Worm (Caenorhabditis elegans) whole organism, L4 larva: ENCODE measurements around the gene twk-22.
A peak's percentile ranks its signal among the peaks of the same experiment; 100 is the strongest.

Experiments
- D1046.2 ChIP-seq: fragments of 200-800 bp; sonication (Bioruptor generic); IDR thresholded peaks from 2 replicates; pipeline ENCODE4 v1.3.6; 2022; ENCODE audit warnings: missing genetic modification characterization, missing compliant biosample characterization
- F10B5.3 ChIP-seq: sonication (generic microtip); optimal IDR thresholded peaks from 2 replicates; lab custom pipeline; 2016; ENCODE audit warnings: mild to moderate bottlenecking, missing genetic modification characterization, missing compliant biosample characterization
- F26F4.8 ChIP-seq: fragments of 200-800 bp; sonication (Bioruptor generic); conservative IDR thresholded peaks from 2 replicates; pipeline ENCODE4 v1.3.6; 2022; ENCODE audit warnings: missing genetic modification characterization, missing compliant biosample characterization
- F37D6.2 ChIP-seq: sonication (generic microtip); optimal IDR thresholded peaks from 2 replicates; lab custom pipeline; 2016; ENCODE audit warnings: mild to moderate bottlenecking, missing genetic modification characterization, missing compliant biosample characterization
- F44E2.7 ChIP-seq: fragments of 200-800 bp; sonication (Bioruptor generic); IDR thresholded peaks from 2 replicates; pipeline ENCODE4 v2.1.2; 2022; ENCODE audit warnings: missing genetic modification characterization, missing compliant biosample characterization
- T20F7.1 ChIP-seq: fragments of 200-800 bp; sonication (Bioruptor generic); optimal IDR thresholded peaks from 2 replicates; lab custom pipeline; 2018; ENCODE audit warnings: mild to moderate bottlenecking, missing genetic modification characterization, missing compliant biosample characterization
- T26A8.4 ChIP-seq: fragments of 200-800 bp; sonication (Bioruptor generic); IDR thresholded peaks from 2 replicates; pipeline ENCODE4 v1.3.6; 2022; ENCODE audit warnings: missing genetic modification characterization, missing compliant biosample characterization
- Y48G9A.11 ChIP-seq: fragments of 200-800 bp; sonication (Bioruptor generic); IDR thresholded peaks from 2 replicates; pipeline ENCODE4 v1.3.6; 2022; ENCODE audit warnings: missing genetic modification reagents, missing genetic modification characterization, missing compliant biosample characterization
- Y75B8A.6 ChIP-seq: fragments of 200-800 bp; sonication (Bioruptor generic); IDR thresholded peaks from 2 replicates; pipeline ENCODE4 v1.3.6; 2022; ENCODE audit warnings: missing genetic modification reagents, missing genetic modification characterization, missing compliant biosample characterization
- aly-2 ChIP-seq: sonication (generic microtip); optimal IDR thresholded peaks from 2 replicates; lab custom pipeline; 2018; ENCODE audit warnings: missing biosample characterization, missing genetic modification characterization
- attf-4 ChIP-seq: sonication (generic microtip); optimal IDR thresholded peaks from 3 replicates; lab custom pipeline; 2017; ENCODE audit warnings: missing biosample characterization, missing genetic modification characterization
- ceh-28 ChIP-seq: fragments of 150-350 bp; optimal IDR thresholded peaks from 2 replicates; lab custom pipeline; 2014; ENCODE audit warnings: missing biosample characterization, missing genetic modification reagents, missing genetic modification characterization
- ctbp-1 ChIP-seq: fragments of 200-800 bp; sonication (Bioruptor generic); IDR thresholded peaks from 2 replicates; pipeline ENCODE4 v1.3.6; 2022; ENCODE audit warnings: missing genetic modification reagents, missing genetic modification characterization, missing compliant biosample characterization
- daf-19 ChIP-seq: fragments of 200-800 bp; sonication (Bioruptor generic); conservative IDR thresholded peaks from 2 replicates; pipeline ENCODE4 v1.3.6; 2022; ENCODE audit warnings: missing genetic modification characterization, missing compliant biosample characterization
- dmd-6 ChIP-seq: fragments of 200-800 bp; sonication (Bioruptor generic); IDR thresholded peaks from 2 replicates; pipeline ENCODE4 v1.3.6; 2022; ENCODE audit warnings: missing genetic modification reagents, missing genetic modification characterization, missing compliant biosample characterization
- dpl-1 ChIP-seq: fragments of 150-350 bp; optimal IDR thresholded peaks from 2 replicates; lab custom pipeline; 2014; ENCODE audit warnings: missing biosample characterization, missing genetic modification reagents, missing genetic modification characterization
- duxl-1 ChIP-seq: sonication (generic microtip); optimal IDR thresholded peaks from 2 replicates; lab custom pipeline; 2016; ENCODE audit warnings: mild to moderate bottlenecking, missing genetic modification characterization, moderate library complexity, missing compliant biosample characterization; ENCODE audit not compliant: poor library complexity
- dve-1 ChIP-seq: sonication (generic microtip); optimal IDR thresholded peaks from 2 replicates; lab custom pipeline; 2017; ENCODE audit warnings: antibody characterized with exemption, mild to moderate bottlenecking, missing genetic modification characterization, missing compliant biosample characterization; ENCODE audit not compliant: insufficient read depth
- egl-27 ChIP-seq: sonication (generic microtip); optimal IDR thresholded peaks from 3 replicates; lab custom pipeline; 2017; ENCODE audit warnings: missing biosample characterization, missing genetic modification reagents, missing genetic modification characterization
- fos-1 ChIP-seq: fragments of 150-350 bp; optimal IDR thresholded peaks from 2 replicates; lab custom pipeline; 2014; ENCODE audit warnings: missing biosample characterization, missing genetic modification characterization
- hif-1 ChIP-seq, 2 experiments: sonication (generic microtip); optimal IDR thresholded peaks; 2 replicates each; lab custom pipeline; 2016 to 2017; ENCODE audit warnings: missing compliant biosample characterization in 2 of 2, missing genetic modification characterization in 2 of 2, missing genetic modification reagents in 2 of 2, missing genotype in 2 of 2, mild to moderate bottlenecking in 1 of 2
- hlh-11 ChIP-seq: fragments of 200-800 bp; sonication (Bioruptor generic); optimal IDR thresholded peaks from 2 replicates; lab custom pipeline; 2018; ENCODE audit warnings: mild to moderate bottlenecking, missing genetic modification characterization, missing compliant biosample characterization
- hlh-30 ChIP-seq: sonication (generic microtip); optimal IDR thresholded peaks from 2 replicates; lab custom pipeline; 2017; ENCODE audit warnings: antibody characterized with exemption, mild to moderate bottlenecking, missing genetic modification characterization, missing compliant biosample characterization; ENCODE audit not compliant: insufficient read depth
- lin-13 ChIP-seq: fragments of 150-350 bp; optimal IDR thresholded peaks from 2 replicates; lab custom pipeline; 2014; ENCODE audit warnings: missing biosample characterization, missing genetic modification reagents, missing genetic modification characterization
- lin-38 ChIP-seq: fragments of 200-800 bp; sonication (Bioruptor generic); IDR thresholded peaks from 2 replicates; pipeline ENCODE4 v1.3.6; 2022; ENCODE audit warnings: missing genetic modification reagents, missing genetic modification characterization, missing compliant biosample characterization
- lir-3 ChIP-seq: sonication (generic microtip); optimal IDR thresholded peaks from 2 replicates; lab custom pipeline; 2016; ENCODE audit warnings: mild to moderate bottlenecking, missing genetic modification characterization, missing compliant biosample characterization
- mdl-1 ChIP-seq, 2 experiments: fragments of 150-350 bp in 1 of 2; sonication (generic microtip) in 1 of 2; optimal IDR thresholded peaks; 2 replicates each; lab custom pipeline; 2014 to 2017; ENCODE audit warnings: missing biosample characterization in 2 of 2, missing genetic modification characterization in 2 of 2
- mes-2 ChIP-seq: sonication (generic microtip); optimal IDR thresholded peaks from 2 replicates; lab custom pipeline; 2016; ENCODE audit warnings: missing genotype, mild to moderate bottlenecking, missing genetic modification characterization, missing compliant biosample characterization; ENCODE audit not compliant: poor library complexity, severe bottlenecking
- mxl-2 ChIP-seq: fragments of 200-800 bp; sonication (Bioruptor generic); conservative IDR thresholded peaks from 2 replicates; pipeline ENCODE4 v1.3.6; 2022; ENCODE audit warnings: missing genetic modification reagents, missing genetic modification characterization, missing compliant biosample characterization
- nhr-10 ChIP-seq: fragments of 150-350 bp; optimal IDR thresholded peaks from 2 replicates; lab custom pipeline; 2014; ENCODE audit warnings: missing biosample characterization, missing genetic modification characterization
- nhr-111 ChIP-seq: fragments of 200-800 bp; sonication (Bioruptor generic); optimal IDR thresholded peaks from 2 replicates; lab custom pipeline; 2018; ENCODE audit warnings: mild to moderate bottlenecking, missing genetic modification characterization, missing compliant biosample characterization
- nhr-237 ChIP-seq: sonication (generic microtip); optimal IDR thresholded peaks from 2 replicates; lab custom pipeline; 2017; ENCODE audit warnings: missing biosample characterization, missing genetic modification characterization
- nhr-28 ChIP-seq: fragments of 150-350 bp; optimal IDR thresholded peaks from 2 replicates; lab custom pipeline; 2014; ENCODE audit warnings: missing biosample characterization, missing genetic modification characterization
- nhr-42 ChIP-seq: fragments of 200-800 bp; sonication (Bioruptor generic); IDR thresholded peaks from 2 replicates; pipeline ENCODE4 v1.3.6; 2022; ENCODE audit warnings: missing genetic modification characterization, missing compliant biosample characterization
- nhr-76 ChIP-seq: fragments of 150-350 bp; optimal IDR thresholded peaks from 2 replicates; lab custom pipeline; 2014; ENCODE audit warnings: missing biosample characterization, missing genetic modification characterization
- nhr-77 ChIP-seq: fragments of 150-350 bp; optimal IDR thresholded peaks from 2 replicates; lab custom pipeline; 2014; ENCODE audit warnings: missing biosample characterization, missing genetic modification characterization
- pha-4 ChIP-seq, 2 experiments: fragments of 150-350 bp in 1 of 2; fragments of 200-800 bp in 1 of 2; sonication (Bioruptor generic) in 1 of 2; IDR thresholded peaks in 1 of 2; optimal IDR thresholded peaks in 1 of 2; 2 replicates each; pipeline versions ENCODE4 v1.3.6 to Lab custom; 2014 to 2022; ENCODE audit warnings: missing genetic modification characterization in 2 of 2, missing genetic modification reagents in 2 of 2, missing biosample characterization in 1 of 2, missing compliant biosample characterization in 1 of 2
- pqm-1 ChIP-seq: sonication (generic microtip); optimal IDR thresholded peaks from 2 replicates; lab custom pipeline; 2017; ENCODE audit warnings: missing biosample characterization, missing genetic modification characterization
- rbr-2 ChIP-seq: sonication (generic microtip); optimal IDR thresholded peaks from 2 replicates; lab custom pipeline; 2016; ENCODE audit warnings: missing genotype, missing genetic modification characterization, missing compliant biosample characterization
- saeg-2 ChIP-seq: fragments of 200-800 bp; sonication (Bioruptor generic); IDR thresholded peaks from 2 replicates; pipeline ENCODE4 v1.3.6; 2022; ENCODE audit warnings: missing genetic modification reagents, missing genetic modification characterization, missing compliant biosample characterization
- set-16 ChIP-seq: fragments of 200-800 bp; sonication (Bioruptor generic); IDR thresholded peaks from 2 replicates; pipeline ENCODE4 v1.3.6; 2022; ENCODE audit warnings: missing genetic modification reagents, missing genetic modification characterization, missing compliant biosample characterization
- spr-1 ChIP-seq: sonication (generic microtip); optimal IDR thresholded peaks from 2 replicates; lab custom pipeline; 2016; ENCODE audit warnings: mild to moderate bottlenecking, missing genetic modification characterization, missing compliant biosample characterization
- tag-97 ChIP-seq: fragments of 200-800 bp; sonication (Bioruptor generic); IDR thresholded peaks from 2 replicates; pipeline ENCODE4 v1.3.6; 2022; ENCODE audit warnings: missing genetic modification characterization, missing compliant biosample characterization
- tra-1 ChIP-seq: fragments of 200-800 bp; sonication (Bioruptor generic); IDR thresholded peaks from 2 replicates; pipeline ENCODE4 v1.3.6; 2022; ENCODE audit warnings: missing genetic modification reagents, missing genetic modification characterization, missing compliant biosample characterization
- unc-130 ChIP-seq: sonication (generic microtip); optimal IDR thresholded peaks from 2 replicates; lab custom pipeline; 2016; ENCODE audit warnings: missing genetic modification reagents, missing genetic modification characterization, missing compliant biosample characterization
- zfp-2 ChIP-seq: sonication (generic microtip); optimal IDR thresholded peaks from 2 replicates; lab custom pipeline; 2016; ENCODE audit warnings: mild to moderate bottlenecking, missing genetic modification characterization, missing compliant biosample characterization
- zfp-3 ChIP-seq: fragments of 200-800 bp; sonication (Bioruptor generic); conservative IDR thresholded peaks from 2 replicates; pipeline ENCODE4 v1.3.6; 2022; ENCODE audit warnings: missing genetic modification reagents, missing genetic modification characterization, missing compliant biosample characterization
- zip-11 ChIP-seq: fragments of 200-800 bp; sonication (Bioruptor generic); IDR thresholded peaks from 2 replicates; pipeline ENCODE4 v1.3.6; 2022; ENCODE audit warnings: missing genetic modification characterization, missing compliant biosample characterization
- ztf-11 ChIP-seq: fragments of 150-350 bp; optimal IDR thresholded peaks from 2 replicates; lab custom pipeline; 2014; ENCODE audit warnings: missing biosample characterization, missing genetic modification characterization
- ztf-7 ChIP-seq: fragments of 150-350 bp; optimal IDR thresholded peaks from 2 replicates; lab custom pipeline; 2014; ENCODE audit warnings: missing biosample characterization, missing genetic modification characterization

twk-22 gene

ce11 chrX:16271147-16271546 is 35.1 kb upstream of the twk-22 start (continued):
- TF ChIP-seq zfp-3 (0 out of 2 replicates have a peak, but pooled peaks have one; percentile 53), ztf-11 (tag; lab: Kevin White, UChicago) (no peak), rbr-2 (tag; lab: Kevin White, UChicago) (peak; percentile 35), tag-97 (GFP tag; lab: Robert Waterston, UW) (no peak), hlh-11 (tag; lab: Kevin White, UChicago) (peak; percentile 43), hlh-30 (tag; lab: Kevin White, UChicago) (peak; percentile 50), ctbp-1 (GFP tag; lab: Robert Waterston, UW) (peak; percentile 63), lir-3 (tag; lab: Kevin White, UChicago) (peak; percentile 49), tra-1 (peak; percentile 53; the same call in 1 of the 2 replicates), nhr-10 (tag; lab: Kevin White, UChicago) (no peak), duxl-1 (tag; lab: Kevin White, UChicago) (peak; percentile 53), saeg-2 (GFP tag; lab: Robert Waterston, UW) (peak; percentile 52; the same call in 1 of the 2 replicates), T26A8.4 (peak; percentile 45; the same call in 1 of the 2 replicates), ztf-7 (tag; lab: Kevin White, UChicago) (peak; percentile 18), Y75B8A.6 (GFP tag; lab: Robert Waterston, UW) (0 out of 2 replicates have a peak, but pooled peaks have one; percentile 78), hif-1 (tag; optimal IDR thresholded peaks at IDR 0.05; lab: Kevin White, UChicago) (peak in 1 of 2 experiments; percentile 4), F44E2.7 (GFP tag; lab: Robert Waterston, UW) (0 out of 2 replicates have a peak, but pooled peaks have one; percentile 34), zfp-2 (tag; lab: Kevin White, UChicago) (no peak), T20F7.1 (GFP tag; lab: Kevin White, UChicago) (no peak), Y48G9A.11 (GFP tag; lab: Robert Waterston, UW) (0 out of 2 replicates have a peak, but pooled peaks have one; percentile 52), nhr-76 (tag; lab: Kevin White, UChicago) (no peak), dpl-1 (GFP tag; lab: Kevin White, UChicago) (peak; percentile 4), set-16 (no peak), lin-38 (GFP tag; lab: Robert Waterston, UW) (no peak; the same call in 1 of the 2 replicates), F37D6.2 (peak; percentile 11), F10B5.3 (tag; lab: Kevin White, UChicago) (no peak), lin-13 (GFP tag; lab: Kevin White, UChicago) (peak; percentile 42), nhr-111 (GFP tag; lab: Kevin White, UChicago) (no peak), daf-19 (GFP tag; lab: Robert Waterston, UW) (0 out of 2 replicates have a peak, but pooled peaks have one; percentile 61), dve-1 (tag; lab: Kevin White, UChicago) (peak; percentile 65), unc-130 (GFP tag; lab: Kevin White, UChicago) (no peak), pha-4 (GFP tag; IDR thresholded peaks at IDR 0.05; lab: Robert Waterston, UW) (peak; percentile 79; the same call in 1 of the 2 replicates), pha-4 (tag; optimal IDR thresholded peaks at IDR 0.05; lab: Kevin White, UChicago) (no peak), pqm-1 (tag; lab: Kevin White, UChicago) (no peak), attf-4 (tag; lab: Kevin White, UChicago) (no peak), mes-2 (tag; lab: Kevin White, UChicago) (peak; percentile 65), aly-2 (tag; lab: Kevin White, UChicago) (no peak), fos-1 (tag; lab: Kevin White, UChicago) (no peak), spr-1 (tag; lab: Kevin White, UChicago) (peak; percentile 4), zip-11 (GFP tag; lab: Robert Waterston, UW) (0 out of 2 replicates have a peak, but pooled peaks have one; percentile 51), nhr-28 (peak; percentile 27), nhr-42 (GFP tag; lab: Robert Waterston, UW) (no peak), D1046.2 (GFP tag; lab: Robert Waterston, UW) (no peak), dmd-6 (GFP tag; lab: Robert Waterston, UW) (peak; percentile 43), mxl-2 (GFP tag; lab: Robert Waterston, UW) (0 out of 2 replicates have a peak, but pooled peaks have one; percentile 21), nhr-237 (tag; lab: Kevin White, UChicago) (no peak), F26F4.8 (GFP tag; lab: Robert Waterston, UW) (peak; percentile 68; the same call in 1 of the 2 replicates), egl-27 (tag; lab: Kevin White, UChicago) (no peak), mdl-1 (tag; optimal IDR thresholded peaks at IDR 0.05; lab: Kevin White, UChicago) (no peak), ceh-28 (tag; lab: Kevin White, UChicago) (no peak), nhr-77 (tag; lab: Kevin White, UChicago) (no peak)
